Worm (Caenorhabditis elegans) whole organism, mixed stage, embryonic: ENCODE results near the gene Y51B9A.9.

Experiments used
- M03D4.4 ChIP-seq: sonication (generic microtip); optimal IDR thresholded peaks from 2 replicates; lab custom pipeline; 2017; ENCODE audit warnings: mild to moderate bottlenecking, missing genetic modification characterization, missing compliant biosample characterization
- bed-3 ChIP-seq: fragments of 200-800 bp; sonication (Bioruptor generic); optimal IDR thresholded peaks from 3 replicates; lab custom pipeline; 2018; ENCODE audit warnings: mild to moderate bottlenecking, missing genetic modification characterization, moderate library complexity, missing compliant biosample characterization
- ceh-39 ChIP-seq: fragments of 150-350 bp; optimal IDR thresholded peaks from 2 replicates; lab custom pipeline; 2014; ENCODE audit warnings: missing biosample characterization, missing genetic modification characterization
- ceh-83 ChIP-seq: fragments of 200-800 bp; sonication (Bioruptor generic); optimal IDR thresholded peaks from 2 replicates; lab custom pipeline; 2018; ENCODE audit warnings: mild to moderate bottlenecking, missing genetic modification characterization, missing compliant biosample characterization
- ces-1 ChIP-seq: fragments of 150-350 bp; optimal IDR thresholded peaks from 2 replicates; lab custom pipeline; 2014; ENCODE audit warnings: missing biosample characterization, missing genetic modification reagents, missing genetic modification characterization
- cnd-1 ChIP-seq: fragments of 200-800 bp; sonication (Bioruptor generic); optimal IDR thresholded peaks from 2 replicates; lab custom pipeline; 2018; ENCODE audit warnings: mild to moderate bottlenecking, missing genetic modification characterization, missing compliant biosample characterization
- drap-1 ChIP-seq: fragments of 200-800 bp; sonication (Bioruptor generic); optimal IDR thresholded peaks from 3 replicates; lab custom pipeline; 2018; ENCODE audit warnings: mild to moderate bottlenecking, missing genetic modification characterization, missing compliant biosample characterization
- elt-1 ChIP-seq: sonication (generic microtip); optimal IDR thresholded peaks from 2 replicates; lab custom pipeline; 2017; ENCODE audit warnings: missing genetic modification characterization, mild to moderate bottlenecking, missing compliant biosample characterization, antibody characterized with exemption, moderate library complexity, borderline replicate concordance; ENCODE audit not compliant: insufficient read depth
- elt-3 ChIP-seq: fragments of 150-350 bp; optimal IDR thresholded peaks from 2 replicates; lab custom pipeline; 2014; ENCODE audit warnings: missing biosample characterization, missing genetic modification characterization
- flh-1 ChIP-seq: fragments of 200-800 bp; sonication (Bioruptor generic); optimal IDR thresholded peaks from 2 replicates; lab custom pipeline; 2018; ENCODE audit warnings: mild to moderate bottlenecking, missing genetic modification characterization, moderate library complexity, missing compliant biosample characterization
- hlh-1 ChIP-seq: fragments of 150-350 bp; optimal IDR thresholded peaks from 2 replicates; lab custom pipeline; 2014; ENCODE audit warnings: missing biosample characterization, missing genetic modification reagents, missing genetic modification characterization
- lin-13 ChIP-seq: fragments of 150-350 bp; optimal IDR thresholded peaks from 2 replicates; lab custom pipeline; 2014; ENCODE audit warnings: missing biosample characterization, missing genetic modification characterization
- lin-32 ChIP-seq: fragments of 200-800 bp; sonication (Bioruptor generic); optimal IDR thresholded peaks from 2 replicates; lab custom pipeline; 2018; ENCODE audit warnings: mild to moderate bottlenecking, missing genetic modification characterization, missing compliant biosample characterization
- lsy-2 ChIP-seq: fragments of 150-350 bp; optimal IDR thresholded peaks from 2 replicates; lab custom pipeline; 2014; ENCODE audit warnings: missing biosample characterization, missing genetic modification characterization
- mab-5 ChIP-seq: fragments of 150-350 bp; optimal IDR thresholded peaks from 2 replicates; lab custom pipeline; 2014; ENCODE audit warnings: missing biosample characterization, missing genetic modification characterization
- mep-1 ChIP-seq: fragments of 150-350 bp; optimal IDR thresholded peaks from 2 replicates; lab custom pipeline; 2017; ENCODE audit warnings: missing biosample characterization, missing genetic modification reagents, missing genetic modification characterization, inconsistent platforms
- mls-2 ChIP-seq: sonication (generic microtip); optimal IDR thresholded peaks from 2 replicates; lab custom pipeline; 2016; ENCODE audit warnings: mild to moderate bottlenecking, missing genetic modification characterization, moderate library complexity, missing compliant biosample characterization
- nhr-12 ChIP-seq: fragments of 150-350 bp; optimal IDR thresholded peaks from 2 replicates; lab custom pipeline; 2014; ENCODE audit warnings: missing biosample characterization, missing genetic modification characterization
- nhr-2 ChIP-seq: fragments of 150-350 bp; optimal IDR thresholded peaks from 2 replicates; lab custom pipeline; 2014; ENCODE audit warnings: missing biosample characterization, missing genetic modification characterization
- nhr-237 ChIP-seq: fragments of 150-350 bp; optimal IDR thresholded peaks from 2 replicates; lab custom pipeline; 2014; ENCODE audit warnings: missing biosample characterization, missing genetic modification characterization
- nhr-28 ChIP-seq: fragments of 150-350 bp; optimal IDR thresholded peaks from 2 replicates; lab custom pipeline; 2014; ENCODE audit warnings: missing biosample characterization, missing genetic modification characterization
- nhr-76 ChIP-seq: sonication (generic microtip); optimal IDR thresholded peaks from 2 replicates; lab custom pipeline; 2017; ENCODE audit warnings: missing biosample characterization, missing genetic modification characterization
- pha-4 ChIP-seq: fragments of 150-350 bp; optimal IDR thresholded peaks from 2 replicates; lab custom pipeline; 2018; ENCODE audit warnings: missing biosample characterization, missing genetic modification reagents, missing genetic modification characterization
- snpc-4 ChIP-seq: fragments of 150-350 bp; optimal IDR thresholded peaks from 2 replicates; lab custom pipeline; 2014; ENCODE audit warnings: missing biosample characterization, missing genetic modification characterization
- tbx-8 ChIP-seq: fragments of 200-800 bp; sonication (Bioruptor generic); optimal IDR thresholded peaks from 2 replicates; lab custom pipeline; 2018; ENCODE audit warnings: mild to moderate bottlenecking, missing genetic modification characterization, moderate library complexity, missing compliant biosample characterization
- unc-120 ChIP-seq: sonication (generic microtip); optimal IDR thresholded peaks from 2 replicates; lab custom pipeline; 2017; ENCODE audit warnings: missing genetic modification characterization, missing compliant biosample characterization; ENCODE audit not compliant: poor library complexity, severe bottlenecking
- unc-39 ChIP-seq: fragments of 150-350 bp; optimal IDR thresholded peaks from 2 replicates; lab custom pipeline; 2014; ENCODE audit warnings: missing biosample characterization, missing genetic modification characterization
- unc-62 ChIP-seq: fragments of 150-350 bp; optimal IDR thresholded peaks from 2 replicates; lab custom pipeline; 2014; ENCODE audit warnings: missing biosample characterization, missing genetic modification reagents, missing genetic modification characterization
- zip-8 ChIP-seq: fragments of 150-350 bp; optimal IDR thresholded peaks from 2 replicates; lab custom pipeline; 2014; ENCODE audit warnings: missing biosample characterization, missing genetic modification characterization
- ztf-11 ChIP-seq: fragments of 150-350 bp; optimal IDR thresholded peaks from 2 replicates; lab custom pipeline; 2014; ENCODE audit warnings: missing biosample characterization, missing genetic modification characterization

The Y51B9A.9 gene

DNA sequence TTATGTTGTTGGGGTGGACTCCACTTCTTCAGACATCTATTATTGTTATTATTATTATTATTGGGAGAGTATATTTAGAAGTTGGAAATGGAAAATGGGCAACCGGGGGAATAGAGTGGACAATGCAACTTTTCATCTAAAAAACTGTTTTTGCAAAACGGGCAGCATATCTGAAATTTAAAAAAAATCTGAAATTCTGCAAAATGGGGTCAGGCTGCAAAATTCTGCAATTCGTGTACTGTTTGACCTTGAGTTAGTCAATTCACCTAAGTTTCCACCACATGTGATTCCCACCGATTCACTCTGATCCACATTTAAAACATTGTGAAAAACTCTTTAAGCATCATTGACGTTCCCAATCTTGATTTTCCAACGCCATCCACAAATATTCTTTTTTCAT, 24.4 kb downstream of the Y51B9A.9 start, which contains the start of gene C06C3.4:
Gene C06C3.4 (plus strand): TSS at position 301 of the 400 bp plus-strand sequence.
- no peak for TF ChIP-seq mep-1 (tag; lab: Kevin White, UChicago)
- TF ChIP-seq nhr-12 (tag; lab: Kevin White, UChicago) = no peak
- no peak for TF ChIP-seq nhr-76 (tag; lab: Kevin White, UChicago)
- TF ChIP-seq elt-3 = no peak
- no peak for TF ChIP-seq ceh-83 (GFP tag; lab: Kevin White, UChicago)
- no peak for TF ChIP-seq nhr-28 (tag; lab: Kevin White, UChicago)
- no peak for TF ChIP-seq lin-13
- TF ChIP-seq snpc-4 (tag; lab: Kevin White, UChicago) = no peak
- no peak for TF ChIP-seq zip-8 (tag; lab: Kevin White, UChicago)
- TF ChIP-seq ztf-11 (tag; lab: Kevin White, UChicago) = no peak
- TF ChIP-seq M03D4.4 (tag; lab: Kevin White, UChicago) = no peak
- no peak for TF ChIP-seq pha-4
- TF ChIP-seq cnd-1 (tag; lab: Kevin White, UChicago) = no peak
- TF ChIP-seq elt-1 (tag; lab: Kevin White, UChicago) = no peak
- no peak for TF ChIP-seq drap-1 (GFP tag; lab: Kevin White, UChicago)
- no peak for TF ChIP-seq ceh-39
- no peak for TF ChIP-seq flh-1 (GFP tag; lab: Kevin White, UChicago)
- no peak for TF ChIP-seq nhr-2

DNA sequence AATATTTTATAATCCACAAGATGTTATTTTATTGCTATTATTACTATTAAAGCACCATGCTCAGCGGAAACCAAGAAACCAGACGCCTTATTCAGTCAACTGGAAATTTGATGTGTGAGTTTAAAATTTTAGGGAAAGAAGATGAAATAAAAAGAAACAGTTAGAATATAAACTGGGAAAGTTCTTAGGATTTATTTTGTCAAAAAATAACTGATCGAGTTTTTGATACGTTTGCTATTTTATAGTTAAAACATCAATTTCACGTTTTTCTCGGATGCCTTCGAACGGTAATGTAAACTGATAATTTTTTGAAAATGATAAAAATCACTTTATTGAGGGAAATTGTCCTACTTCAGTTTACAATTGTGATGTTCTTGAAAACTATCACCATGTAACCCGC, 25.0 kb downstream of the Y51B9A.9 start, which contains the start of gene C06C3.3:
Gene C06C3.3 (minus strand): TSS at position 101 of the 400 bp plus-strand sequence.
- TF ChIP-seq hlh-1 = no peak
- TF ChIP-seq ztf-11 (tag; lab: Kevin White, UChicago) = no peak
- TF ChIP-seq lsy-2 (tag; lab: Kevin White, UChicago) = no peak
- no peak for TF ChIP-seq cnd-1 (tag; lab: Kevin White, UChicago)
- TF ChIP-seq nhr-28 (tag; lab: Kevin White, UChicago) = no peak
- no peak for TF ChIP-seq nhr-76 (tag; lab: Kevin White, UChicago)
- TF ChIP-seq nhr-237 (tag; lab: Kevin White, UChicago) = no peak

DNA sequence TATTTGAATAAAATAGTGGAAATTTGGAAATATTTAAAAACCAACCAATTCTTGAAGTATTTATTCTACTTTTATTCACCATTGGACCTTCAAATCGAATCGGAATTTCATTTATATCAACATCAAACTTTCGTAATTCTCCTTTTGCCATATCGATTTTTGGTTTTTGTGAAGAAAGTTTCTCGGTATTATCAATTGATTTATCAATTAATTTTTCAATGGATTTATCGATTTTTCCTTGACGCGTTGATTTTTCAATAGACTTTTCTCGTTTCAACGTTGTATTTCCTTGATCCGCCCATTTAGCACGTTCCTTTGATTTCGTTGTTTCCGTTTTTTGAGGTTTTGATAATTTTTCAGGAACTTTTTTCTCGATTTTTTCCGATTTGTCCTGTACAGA, 28.0 kb downstream of the Y51B9A.9 start:
- no peak for TF ChIP-seq unc-39
- no peak for TF ChIP-seq drap-1 (GFP tag; lab: Kevin White, UChicago)
- no peak for TF ChIP-seq snpc-4 (tag; lab: Kevin White, UChicago)
- no peak for TF ChIP-seq ceh-83 (GFP tag; lab: Kevin White, UChicago)
- TF ChIP-seq flh-1 (GFP tag; lab: Kevin White, UChicago) = no peak
- TF ChIP-seq unc-120 (tag; lab: Kevin White, UChicago) = no peak
- no peak for TF ChIP-seq tbx-8 (GFP tag; lab: Kevin White, UChicago)
- TF ChIP-seq bed-3 (GFP tag; lab: Kevin White, UChicago) = no peak
- no peak for TF ChIP-seq ceh-39
- no peak for TF ChIP-seq ztf-11 (tag; lab: Kevin White, UChicago)
- TF ChIP-seq hlh-1 = no peak
- no peak for TF ChIP-seq unc-62 (GFP tag; lab: Kevin White, UChicago)

DNA sequence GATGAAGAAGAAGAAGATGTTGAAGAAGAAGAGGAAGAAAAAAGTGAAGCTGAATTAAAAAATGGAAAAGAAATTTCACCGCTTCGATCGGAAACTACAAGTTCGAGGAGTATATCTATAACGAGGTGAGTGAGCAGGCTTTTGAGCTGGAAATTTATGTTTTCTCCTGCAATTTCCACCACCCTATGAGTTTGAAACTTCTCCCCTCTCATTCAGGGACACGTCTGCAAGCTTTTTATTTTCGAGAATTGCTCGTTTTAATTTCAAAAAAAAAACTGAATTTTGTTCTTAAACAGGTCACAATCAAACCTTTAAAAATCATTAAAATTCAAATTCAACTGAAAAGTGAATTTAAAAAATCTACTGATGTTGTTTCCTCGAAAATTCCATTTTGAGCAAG, 35.1 kb downstream of the Y51B9A.9 start:
- no peak for TF ChIP-seq unc-62 (GFP tag; lab: Kevin White, UChicago)
- no peak for TF ChIP-seq mls-2
- TF ChIP-seq elt-3 = no peak
- no peak for TF ChIP-seq lin-32
- TF ChIP-seq hlh-1 = no peak
- no peak for TF ChIP-seq nhr-76 (tag; lab: Kevin White, UChicago)
- TF ChIP-seq mab-5 (tag; lab: Kevin White, UChicago) = no peak
- no peak for TF ChIP-seq nhr-237 (tag; lab: Kevin White, UChicago)
- TF ChIP-seq M03D4.4 (tag; lab: Kevin White, UChicago) = no peak
- no peak for TF ChIP-seq zip-8 (tag; lab: Kevin White, UChicago)
- no peak for TF ChIP-seq unc-120 (tag; lab: Kevin White, UChicago)
- no peak for TF ChIP-seq flh-1 (GFP tag; lab: Kevin White, UChicago)
- no peak for TF ChIP-seq lsy-2 (tag; lab: Kevin White, UChicago)
- TF ChIP-seq nhr-28 (tag; lab: Kevin White, UChicago) = no peak
- no peak for TF ChIP-seq ztf-11 (tag; lab: Kevin White, UChicago)
- no peak for TF ChIP-seq snpc-4 (tag; lab: Kevin White, UChicago)
- TF ChIP-seq ces-1 (GFP tag; lab: Kevin White, UChicago) = no peak

DNA sequence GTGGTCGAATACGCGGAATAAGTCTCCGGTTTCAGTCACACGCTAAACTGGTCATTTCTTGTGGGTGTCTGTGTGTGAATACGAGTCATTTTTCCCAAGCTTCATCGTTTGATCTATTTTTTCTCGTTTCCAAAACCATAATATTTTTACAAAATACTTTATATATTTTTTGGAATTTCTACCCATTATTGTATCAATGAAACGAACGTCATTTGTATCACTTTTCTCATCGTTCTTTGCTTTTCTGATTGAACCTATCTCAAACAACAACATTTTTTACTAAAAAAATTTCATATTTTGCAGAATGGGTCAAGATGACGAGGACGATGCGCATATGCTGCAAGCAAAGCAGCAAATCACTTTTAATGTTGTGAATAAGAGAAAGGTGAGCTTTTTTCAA, 39.2 kb downstream of the Y51B9A.9 start, which contains the start of gene mel-11:
Gene mel-11 (plus strand): TSS at position 301 of the 400 bp plus-strand sequence.
- TF ChIP-seq tbx-8 (GFP tag; lab: Kevin White, UChicago) (no peak), elt-3 (no peak)
